Worm (Caenorhabditis elegans) whole organism, L4/young adult: ENCODE results near the gene tbcb-1.

Source experiments
- dao-5 ChIP-seq: sonication (generic microtip); optimal IDR thresholded peaks from 2 replicates; lab custom pipeline; 2016; ENCODE audit warnings: missing genotype, missing genetic modification characterization, moderate library complexity, missing compliant biosample characterization
- him-1 ChIP-seq: sonication (generic microtip); optimal IDR thresholded peaks from 2 replicates; lab custom pipeline; 2016; ENCODE audit warnings: missing genotype, missing genetic modification reagents, missing genetic modification characterization, missing compliant biosample characterization

DNA sequence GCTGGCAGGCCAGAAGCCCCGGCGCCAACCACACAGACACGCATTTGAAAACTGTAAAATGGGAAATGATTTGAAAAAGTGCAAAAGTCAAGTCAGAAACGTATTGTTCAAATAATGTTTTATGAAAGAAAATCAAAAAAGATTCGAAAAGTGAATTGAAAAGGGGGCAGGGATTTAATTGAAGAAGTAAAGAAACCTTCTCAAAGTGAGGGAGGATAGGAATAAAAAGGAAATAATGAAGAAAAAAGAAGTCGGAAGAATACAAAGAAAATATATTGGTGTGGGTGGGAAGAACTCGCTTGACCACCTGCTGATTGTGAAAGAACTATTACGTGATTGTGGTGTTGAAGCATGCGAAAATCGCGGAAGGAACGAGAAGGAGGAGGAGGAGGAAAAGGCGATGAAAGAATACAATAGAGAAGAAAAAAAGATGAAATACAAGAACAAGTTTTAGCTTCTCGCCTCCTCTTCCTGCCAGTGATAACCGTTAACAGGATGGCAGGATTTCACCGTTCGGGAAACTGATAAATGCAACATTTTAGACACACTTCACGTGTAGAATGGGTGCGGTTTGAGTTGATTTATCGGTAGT lies 14.8 kb downstream of the tbcb-1 start, which contains the start of gene fmo-4:
- TF ChIP-seq dao-5 (no peak), him-1 (tag; lab: Kevin White, UChicago) (no peak)
